Worm (Caenorhabditis elegans) whole organism, young adult: Measurements from ENCODE around the gene F43G6.7.

Experiments
- B0019.2 ChIP-seq: fragments of 200-800 bp; sonication (Bioruptor generic); conservative IDR thresholded peaks from 2 replicates; pipeline ENCODE4 v1.3.6; 2022; ENCODE audit warnings: missing genetic modification reagents, missing genetic modification characterization, missing compliant biosample characterization
- B0035.1 ChIP-seq: sonication (generic microtip); optimal IDR thresholded peaks from 2 replicates; lab custom pipeline; 2016; ENCODE audit warnings: missing genetic modification characterization, mild to moderate bottlenecking, missing compliant biosample characterization, missing genotype, missing genetic modification reagents
- D2030.7 ChIP-seq: fragments of 200-800 bp; sonication (Bioruptor generic); IDR thresholded peaks from 2 replicates; pipeline ENCODE4 v1.3.6; 2022; ENCODE audit warnings: missing genetic modification reagents, missing genetic modification characterization, missing compliant biosample characterization
- F23B12.7 ChIP-seq: sonication (generic microtip); optimal IDR thresholded peaks from 2 replicates; lab custom pipeline; 2017; ENCODE audit warnings: missing genetic modification characterization, mild to moderate bottlenecking, missing compliant biosample characterization, antibody characterized with exemption, moderate library complexity; ENCODE audit not compliant: insufficient read depth
- F37B4.10 ChIP-seq: fragments of 200-800 bp; sonication (Bioruptor generic); IDR thresholded peaks from 2 replicates; pipeline ENCODE4 v1.3.6; 2022; ENCODE audit warnings: missing genetic modification characterization, missing compliant biosample characterization
- F39B2.1 ChIP-seq: fragments of 200-800 bp; sonication (Bioruptor generic); IDR thresholded peaks from 2 replicates; pipeline ENCODE4 v1.3.6; 2022; ENCODE audit warnings: missing genetic modification reagents, missing genetic modification characterization, missing compliant biosample characterization
- F57A8.1 ChIP-seq: fragments of 200-800 bp; sonication (Bioruptor generic); optimal IDR thresholded peaks from 2 replicates; lab custom pipeline; 2018; ENCODE audit warnings: mild to moderate bottlenecking, missing genetic modification characterization, moderate library complexity, missing compliant biosample characterization
- K12H6.12 ChIP-seq: fragments of 200-800 bp; sonication (Bioruptor generic); optimal IDR thresholded peaks from 2 replicates; lab custom pipeline; 2018; ENCODE audit warnings: mild to moderate bottlenecking, missing genetic modification characterization, missing compliant biosample characterization
- Y56A3A.18 ChIP-seq: fragments of 200-800 bp; sonication (Bioruptor generic); IDR thresholded peaks from 2 replicates; pipeline ENCODE4 v1.3.6; 2022; ENCODE audit warnings: missing genetic modification reagents, missing genetic modification characterization, missing compliant biosample characterization
- attf-3 ChIP-seq: fragments of 200-800 bp; sonication (Bioruptor generic); conservative IDR thresholded peaks from 2 replicates; pipeline ENCODE4 v1.3.6; 2022; ENCODE audit warnings: missing genetic modification reagents, missing genetic modification characterization, missing compliant biosample characterization
- attf-6 ChIP-seq: fragments of 200-800 bp; sonication (Bioruptor generic); IDR thresholded peaks from 2 replicates; pipeline ENCODE4 v1.3.6; 2022; ENCODE audit warnings: missing genetic modification reagents, missing genetic modification characterization, missing compliant biosample characterization
- bed-2 ChIP-seq: fragments of 200-800 bp; sonication (Bioruptor generic); IDR thresholded peaks from 2 replicates; pipeline ENCODE4 v1.3.6; 2022; ENCODE audit warnings: missing genetic modification reagents, missing genetic modification characterization, missing compliant biosample characterization
- ccch-3 ChIP-seq: fragments of 200-800 bp; sonication (Bioruptor generic); optimal IDR thresholded peaks from 2 replicates; lab custom pipeline; 2018; ENCODE audit warnings: mild to moderate bottlenecking, missing genetic modification characterization, missing compliant biosample characterization
- cebp-1 ChIP-seq, 2 experiments: fragments of 200-800 bp in 1 of 2; sonication (Bioruptor generic) in 1 of 2; sonication (generic microtip) in 1 of 2; IDR thresholded peaks in 1 of 2; optimal IDR thresholded peaks in 1 of 2; 2 replicates each; pipeline versions ENCODE4 v1.3.6 to Lab custom; 2017 to 2022; ENCODE audit warnings: missing compliant biosample characterization in 2 of 2, missing genetic modification characterization in 2 of 2, mild to moderate bottlenecking in 1 of 2, missing genetic modification reagents in 1 of 2, moderate library complexity in 1 of 2
- ceh-100 ChIP-seq: fragments of 200-800 bp; sonication (Bioruptor generic); IDR thresholded peaks from 2 replicates; pipeline ENCODE4 v1.3.6; 2022; ENCODE audit warnings: missing genetic modification reagents, missing genetic modification characterization, missing compliant biosample characterization
- ceh-58 ChIP-seq: fragments of 200-800 bp; sonication (Bioruptor generic); IDR thresholded peaks from 2 replicates; pipeline ENCODE4 v1.3.6; 2022; ENCODE audit warnings: missing genetic modification characterization, missing compliant biosample characterization
- ceh-79 ChIP-seq: sonication (generic microtip); optimal IDR thresholded peaks from 2 replicates; lab custom pipeline; 2017; ENCODE audit warnings: mild to moderate bottlenecking, missing genetic modification characterization, missing compliant biosample characterization
- dox-1 ChIP-seq: fragments of 200-800 bp; sonication (Bioruptor generic); IDR thresholded peaks from 2 replicates; pipeline ENCODE4 v1.3.6; 2022; ENCODE audit warnings: missing genetic modification reagents, missing genetic modification characterization, missing compliant biosample characterization
- egl-44 ChIP-seq: fragments of 200-800 bp; sonication (Bioruptor generic); IDR thresholded peaks from 2 replicates; pipeline ENCODE4 v1.3.6; 2022; ENCODE audit warnings: missing genetic modification reagents, missing genetic modification characterization, missing compliant biosample characterization
- ets-4 ChIP-seq: fragments of 200-800 bp; sonication (Bioruptor generic); optimal IDR thresholded peaks from 2 replicates; lab custom pipeline; 2018; ENCODE audit warnings: mild to moderate bottlenecking, missing genetic modification characterization, missing compliant biosample characterization
- fkh-3 ChIP-seq: sonication (generic microtip); optimal IDR thresholded peaks from 2 replicates; lab custom pipeline; 2016; ENCODE audit warnings: mild to moderate bottlenecking, missing genetic modification characterization, missing compliant biosample characterization
- him-1 ChIP-seq: sonication (generic microtip); optimal IDR thresholded peaks from 2 replicates; lab custom pipeline; 2016; ENCODE audit warnings: missing genotype, missing genetic modification reagents, missing genetic modification characterization, missing compliant biosample characterization
- hlh-12 ChIP-seq: sonication (generic microtip); optimal IDR thresholded peaks from 2 replicates; lab custom pipeline; 2016; ENCODE audit warnings: missing genetic modification characterization, missing compliant biosample characterization
- hlh-26 ChIP-seq: fragments of 200-800 bp; sonication (Bioruptor generic); conservative IDR thresholded peaks from 2 replicates; pipeline ENCODE4 v1.3.6; 2022; ENCODE audit warnings: missing genetic modification reagents, missing genetic modification characterization, missing compliant biosample characterization
- hmg-1.2 ChIP-seq: fragments of 200-800 bp; sonication (Bioruptor generic); IDR thresholded peaks from 2 replicates; pipeline ENCODE4 v1.3.6; 2022; ENCODE audit warnings: missing genetic modification reagents, missing genetic modification characterization, missing compliant biosample characterization
- hsf-1 ChIP-seq: fragments of 200-800 bp; sonication (Bioruptor generic); IDR thresholded peaks from 2 replicates; pipeline ENCODE4 v1.3.6; 2022; ENCODE audit warnings: missing genetic modification reagents, missing genetic modification characterization, missing compliant biosample characterization
- let-607 ChIP-seq, 2 experiments: fragments of 200-800 bp in 1 of 2; sonication (Bioruptor generic) in 1 of 2; sonication (generic microtip) in 1 of 2; optimal IDR thresholded peaks; 2 replicates each; lab custom pipeline; 2016 to 2018; ENCODE audit warnings: mild to moderate bottlenecking in 2 of 2, missing compliant biosample characterization in 2 of 2, missing genetic modification characterization in 2 of 2, moderate library complexity in 2 of 2, missing genotype in 1 of 2
- lin-40 ChIP-seq: sonication (generic microtip); optimal IDR thresholded peaks from 2 replicates; lab custom pipeline; 2016; ENCODE audit warnings: missing genetic modification characterization, mild to moderate bottlenecking, missing compliant biosample characterization, missing genotype, missing genetic modification reagents
- lir-1 ChIP-seq: fragments of 200-800 bp; sonication (Bioruptor generic); conservative IDR thresholded peaks from 2 replicates; pipeline ENCODE4 v1.3.6; 2022; ENCODE audit warnings: missing genetic modification reagents, missing genetic modification characterization, missing compliant biosample characterization
- madf-10 ChIP-seq: sonication (generic microtip); optimal IDR thresholded peaks from 2 replicates; lab custom pipeline; 2016; ENCODE audit warnings: mild to moderate bottlenecking, missing genetic modification characterization, missing compliant biosample characterization
- mxl-1 ChIP-seq: sonication (generic microtip); optimal IDR thresholded peaks from 2 replicates; lab custom pipeline; 2016; ENCODE audit warnings: missing genetic modification characterization, missing compliant biosample characterization
- nhr-120 ChIP-seq: fragments of 200-800 bp; sonication (Bioruptor generic); IDR thresholded peaks from 2 replicates; pipeline ENCODE4 v1.3.6; 2022; ENCODE audit warnings: missing genetic modification characterization, missing compliant biosample characterization
- nhr-80 ChIP-seq: sonication (generic microtip); optimal IDR thresholded peaks from 2 replicates; lab custom pipeline; 2016; ENCODE audit warnings: missing genetic modification characterization, missing compliant biosample characterization
- rcor-1 ChIP-seq: fragments of 200-800 bp; sonication (Bioruptor generic); IDR thresholded peaks from 2 replicates; pipeline ENCODE4 v1.3.6; 2022; ENCODE audit warnings: missing genetic modification reagents, missing genetic modification characterization, missing compliant biosample characterization
- snpc-1.1 ChIP-seq: sonication (generic microtip); optimal IDR thresholded peaks from 2 replicates; lab custom pipeline; 2017; ENCODE audit warnings: missing genetic modification characterization, mild to moderate bottlenecking, missing compliant biosample characterization, antibody characterized with exemption, moderate library complexity, missing genotype, missing genetic modification reagents; ENCODE audit not compliant: insufficient read depth
- snpc-1.3 ChIP-seq: sonication (generic microtip); optimal IDR thresholded peaks from 2 replicates; lab custom pipeline; 2017; ENCODE audit warnings: missing genetic modification characterization, mild to moderate bottlenecking, missing compliant biosample characterization, antibody characterized with exemption, moderate library complexity, missing genotype, missing genetic modification reagents; ENCODE audit not compliant: insufficient read depth
- snpc-3.4 ChIP-seq: sonication (generic microtip); optimal IDR thresholded peaks from 2 replicates; lab custom pipeline; 2017; ENCODE audit warnings: missing genetic modification characterization, mild to moderate bottlenecking, missing compliant biosample characterization, antibody characterized with exemption, moderate library complexity, missing genotype, missing genetic modification reagents
- somi-1 ChIP-seq: fragments of 200-800 bp; sonication (Bioruptor generic); optimal IDR thresholded peaks from 2 replicates; lab custom pipeline; 2018; ENCODE audit warnings: mild to moderate bottlenecking, missing genetic modification characterization, missing compliant biosample characterization
- zfh-2 ChIP-seq: fragments of 200-800 bp; sonication (Bioruptor generic); conservative IDR thresholded peaks from 2 replicates; pipeline ENCODE4 v1.3.6; 2022; ENCODE audit warnings: missing genetic modification reagents, missing genetic modification characterization, missing compliant biosample characterization
- zim-3 ChIP-seq: sonication (generic microtip); optimal IDR thresholded peaks from 2 replicates; lab custom pipeline; 2017; ENCODE audit warnings: mild to moderate bottlenecking, missing genetic modification characterization, moderate library complexity, missing compliant biosample characterization
- ztf-26 ChIP-seq: sonication (generic microtip); optimal IDR thresholded peaks from 2 replicates; lab custom pipeline; 2017; ENCODE audit warnings: missing genetic modification characterization, missing compliant biosample characterization

The F43G6.7 gene

DNA sequence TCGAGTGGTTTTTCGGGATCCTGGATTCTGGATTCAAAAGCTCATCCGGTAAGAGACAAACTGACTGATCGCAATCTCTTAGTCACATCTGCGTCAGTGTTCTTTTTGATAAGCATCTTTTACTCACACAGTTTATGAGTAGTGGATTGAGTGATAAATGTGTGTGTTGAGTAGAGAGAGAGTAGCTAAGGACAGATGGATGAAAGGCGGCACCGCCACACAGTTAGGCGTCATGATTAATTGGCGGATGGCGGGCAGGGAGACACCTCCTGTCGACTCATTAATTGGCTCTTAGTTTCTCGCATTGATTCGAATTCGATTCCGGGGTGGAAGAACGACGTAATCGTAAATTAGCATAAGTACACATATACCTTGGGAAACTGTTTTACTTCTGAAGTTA is 16.2 kb upstream of the F43G6.7 start:
- TF ChIP-seq snpc-1.1 (tag; lab: Kevin White, UChicago) (no peak), cebp-1 (GFP tag; IDR thresholded peaks at IDR 0.05; lab: Robert Waterston, UW) (no peak), cebp-1 (tag; optimal IDR thresholded peaks at IDR 0.05; lab: Kevin White, UChicago) (no peak), somi-1 (GFP tag; lab: Kevin White, UChicago) (no peak), D2030.7 (GFP tag; lab: Robert Waterston, UW) (no peak), lin-40 (tag; lab: Kevin White, UChicago) (no peak), egl-44 (no peak), hmg-1.2 (no peak), ceh-58 (GFP tag; lab: Robert Waterston, UW) (no peak), nhr-120 (GFP tag; lab: Robert Waterston, UW) (no peak), F37B4.10 (GFP tag; lab: Robert Waterston, UW) (no peak), hsf-1 (GFP tag; lab: Robert Waterston, UW) (no peak), ceh-79 (tag; lab: Kevin White, UChicago) (no peak), ztf-26 (no peak), zim-3 (no peak), K12H6.12 (tag; lab: Kevin White, UChicago) (no peak), F23B12.7 (no peak)

DNA sequence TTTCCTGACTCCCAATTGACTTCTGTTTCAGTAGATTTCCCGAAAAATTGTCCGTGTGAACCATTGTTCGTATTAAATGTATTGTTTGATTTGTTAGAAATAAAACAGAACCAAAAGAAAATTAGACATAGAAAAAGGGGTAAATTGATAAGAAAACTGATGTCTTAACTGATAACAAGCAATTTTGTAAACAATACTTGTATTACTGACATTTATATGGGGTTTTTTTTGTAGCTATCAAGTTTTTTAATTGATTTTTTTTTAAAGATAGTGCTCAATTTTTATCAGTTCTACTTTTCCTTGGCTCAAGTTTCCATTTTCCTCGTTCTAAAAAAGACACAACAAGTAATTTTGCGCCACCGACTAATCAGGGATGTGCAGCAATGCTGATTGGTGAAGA is 13.4 kb upstream of the F43G6.7 start:
- TF ChIP-seq fkh-3 (tag; lab: Kevin White, UChicago) (no peak), nhr-80 (tag; lab: Kevin White, UChicago) (peak; percentile 42)

DNA sequence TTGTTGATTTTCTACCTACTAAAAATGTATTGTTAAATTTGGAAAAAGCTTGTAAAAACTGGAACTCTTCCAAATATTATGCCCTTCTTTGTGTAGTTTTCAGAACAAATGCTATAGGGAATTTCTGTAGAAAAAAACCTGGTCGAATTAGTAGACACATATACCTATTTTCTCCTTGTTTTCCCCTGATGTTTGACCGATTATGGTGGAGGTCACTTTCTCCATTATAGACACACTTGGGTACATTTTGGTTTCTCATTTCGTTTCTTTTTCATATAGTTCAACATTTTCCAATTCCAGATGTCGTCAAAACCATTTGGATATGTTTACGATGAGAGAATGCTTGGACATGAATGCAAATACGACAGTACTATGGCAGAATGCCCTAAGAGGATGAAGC is 11.9 kb upstream of the F43G6.7 start, which contains the start of gene hda-5:
Gene hda-5 (plus strand): TSS at position 301 of the 400 bp plus-strand sequence.
- TF ChIP-seq K12H6.12 (tag; lab: Kevin White, UChicago) (no peak), F39B2.1 (GFP tag; lab: Robert Waterston, UW) (no peak), hlh-26 (GFP tag; lab: Robert Waterston, UW) (no peak), ztf-26 (no peak), zfh-2 (GFP tag; lab: Robert Waterston, UW) (no peak), rcor-1 (GFP tag; lab: Robert Waterston, UW) (no peak), bed-2 (no peak), B0019.2 (GFP tag; lab: Robert Waterston, UW) (no peak), him-1 (no peak), hlh-12 (tag; lab: Kevin White, UChicago) (no peak)

DNA sequence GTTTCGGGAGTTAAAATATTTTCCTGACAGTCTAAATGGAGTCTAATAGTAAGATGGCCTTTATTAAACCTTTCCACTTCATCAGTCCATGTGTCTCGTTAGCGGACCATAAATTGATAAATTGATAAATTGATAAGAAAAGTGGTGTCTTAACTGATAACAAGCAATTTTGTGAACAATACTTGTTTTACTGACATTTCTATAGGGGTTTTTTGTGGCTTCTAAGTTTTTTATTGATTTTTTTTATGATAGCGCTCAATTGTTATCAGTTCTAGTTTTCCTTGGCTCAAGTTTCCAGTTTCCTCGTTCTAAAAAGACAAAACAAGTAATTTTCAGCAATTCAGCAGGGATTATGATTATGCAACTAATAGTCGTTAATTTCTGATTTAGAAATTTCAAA is 8.1 kb upstream of the F43G6.7 start, which contains the start of gene F43G6.17:
Gene F43G6.17 (plus strand): TSS at position 301 of the 400 bp plus-strand sequence.
- TF ChIP-seq dox-1 = no peak
- TF ChIP-seq cebp-1 (GFP tag; IDR thresholded peaks at IDR 0.05; lab: Robert Waterston, UW) = no peak
- no peak for TF ChIP-seq cebp-1 (tag; optimal IDR thresholded peaks at IDR 0.05; lab: Kevin White, UChicago)
- TF ChIP-seq F57A8.1 = no peak
- no peak for TF ChIP-seq ets-4 (GFP tag; lab: Kevin White, UChicago)
- TF ChIP-seq Y56A3A.18 (GFP tag; lab: Robert Waterston, UW) = no peak
- no peak for TF ChIP-seq ccch-3 (GFP tag; lab: Kevin White, UChicago)
- no peak for TF ChIP-seq lir-1
- no peak for TF ChIP-seq mxl-1 (tag; lab: Kevin White, UChicago)
- TF ChIP-seq madf-10 (tag; lab: Kevin White, UChicago) = no peak
- TF ChIP-seq let-607 (tag; optimal IDR thresholded peaks at IDR 0.05; lab: Kevin White, UChicago) = no peak
- TF ChIP-seq snpc-1.3 (tag; lab: Kevin White, UChicago) = no peak
- no peak for TF ChIP-seq attf-6
- TF ChIP-seq attf-3 (GFP tag; lab: Robert Waterston, UW) = no peak
- no peak for TF ChIP-seq ceh-100 (GFP tag; lab: Robert Waterston, UW)
- TF ChIP-seq snpc-3.4 (tag; lab: Kevin White, UChicago) = no peak
- no peak for TF ChIP-seq ztf-26
- TF ChIP-seq B0035.1 (tag; lab: Kevin White, UChicago) = no peak
- TF ChIP-seq hmg-1.2 = no peak
- TF ChIP-seq zim-3 = no peak
